Fruit fly (Drosophila melanogaster): ENCODE measurements around the gene Tcs4.

- no peak for TF ChIP-seq psq (optimal IDR thresholded peaks at IDR 0.05)
- no peak for TF ChIP-seq Sin3A (optimal IDR thresholded peaks at IDR 0.05)
- no peak for TF ChIP-seq ttk (optimal IDR thresholded peaks at IDR 0.05)
Measured at dm6 chrX:19679207-19679606, 22.3 kb downstream of the Tcs4 start.

Measured in Kc167 (cell line).